Worm (Caenorhabditis elegans) whole organism, L2 larva: Measurements from ENCODE around the gene fzy-1.

Experiments
- C34F6.9 ChIP-seq: fragments of 150-350 bp; optimal IDR thresholded peaks from 2 replicates; lab custom pipeline; 2014; ENCODE audit warnings: missing biosample characterization, missing genetic modification characterization
- R02D3.7 ChIP-seq: fragments of 150-350 bp; optimal IDR thresholded peaks from 2 replicates; lab custom pipeline; 2014; ENCODE audit warnings: missing biosample characterization, missing genetic modification characterization
- ZK546.5 ChIP-seq: sonication (generic microtip); optimal IDR thresholded peaks from 2 replicates; lab custom pipeline; 2017; ENCODE audit warnings: missing biosample characterization, missing genetic modification characterization
- ama-1 ChIP-seq: fragments of 150-350 bp; optimal IDR thresholded peaks from 2 replicates; lab custom pipeline; 2018; ENCODE audit warnings: inconsistent platforms
- blmp-1 ChIP-seq: sonication (generic microtip); optimal IDR thresholded peaks from 2 replicates; lab custom pipeline; 2017; ENCODE audit warnings: missing genetic modification characterization, mild to moderate bottlenecking, missing compliant biosample characterization, antibody characterized with exemption, moderate library complexity; ENCODE audit not compliant: insufficient read depth
- crh-2 ChIP-seq: sonication (generic microtip); optimal IDR thresholded peaks from 2 replicates; lab custom pipeline; 2017; ENCODE audit warnings: missing biosample characterization, missing genetic modification characterization
- dmd-4 ChIP-seq: sonication (generic microtip); optimal IDR thresholded peaks from 2 replicates; lab custom pipeline; 2017; ENCODE audit warnings: missing biosample characterization, missing genetic modification characterization
- elt-1 ChIP-seq: fragments of 150-350 bp; optimal IDR thresholded peaks from 2 replicates; lab custom pipeline; 2014; ENCODE audit warnings: missing biosample characterization, missing genetic modification characterization
- fos-1 ChIP-seq: fragments of 150-350 bp; optimal IDR thresholded peaks from 2 replicates; lab custom pipeline; 2014; ENCODE audit warnings: missing biosample characterization, missing genetic modification characterization
- gmeb-1 ChIP-seq: fragments of 150-350 bp; optimal IDR thresholded peaks from 2 replicates; lab custom pipeline; 2014; ENCODE audit warnings: missing biosample characterization, missing genetic modification characterization
- lsy-2 ChIP-seq, 2 experiments: fragments of 150-350 bp in 1 of 2; sonication (generic microtip) in 1 of 2; optimal IDR thresholded peaks; 2 replicates each; lab custom pipeline; 2014 to 2017; ENCODE audit warnings: missing biosample characterization in 2 of 2, missing genetic modification characterization in 2 of 2
- mbf-1 ChIP-seq: sonication (generic microtip); optimal IDR thresholded peaks from 2 replicates; lab custom pipeline; 2017; ENCODE audit warnings: missing biosample characterization, missing genetic modification characterization
- nhr-10 ChIP-seq: sonication (generic microtip); optimal IDR thresholded peaks from 2 replicates; lab custom pipeline; 2017; ENCODE audit warnings: missing biosample characterization, missing genetic modification characterization
- nhr-11 ChIP-seq: fragments of 150-350 bp; optimal IDR thresholded peaks from 2 replicates; lab custom pipeline; 2014; ENCODE audit warnings: missing biosample characterization, missing genetic modification characterization
- nhr-12 ChIP-seq: fragments of 150-350 bp; optimal IDR thresholded peaks from 2 replicates; lab custom pipeline; 2014; ENCODE audit warnings: missing biosample characterization, missing genetic modification characterization
- nhr-129 ChIP-seq: fragments of 150-350 bp; optimal IDR thresholded peaks from 2 replicates; lab custom pipeline; 2014; ENCODE audit warnings: missing biosample characterization, missing genetic modification characterization
- nhr-23 ChIP-seq: fragments of 150-350 bp; optimal IDR thresholded peaks from 2 replicates; lab custom pipeline; 2014; ENCODE audit warnings: missing biosample characterization, missing genetic modification reagents, missing genetic modification characterization
- nhr-237 ChIP-seq: fragments of 150-350 bp; optimal IDR thresholded peaks from 2 replicates; lab custom pipeline; 2014; ENCODE audit warnings: missing biosample characterization, missing genetic modification characterization
- nhr-25 ChIP-seq: fragments of 150-350 bp; sonication (generic microtip); optimal IDR thresholded peaks from 3 replicates; lab custom pipeline; 2014; ENCODE audit warnings: missing biosample characterization, missing genetic modification characterization
- nhr-6 ChIP-seq: fragments of 150-350 bp; optimal IDR thresholded peaks from 2 replicates; lab custom pipeline; 2014; ENCODE audit warnings: missing biosample characterization, missing genetic modification characterization
- nhr-77 ChIP-seq: fragments of 150-350 bp; optimal IDR thresholded peaks from 2 replicates; lab custom pipeline; 2014; ENCODE audit warnings: missing biosample characterization, missing genetic modification characterization
- skn-1 ChIP-seq: sonication (generic microtip); optimal IDR thresholded peaks from 2 replicates; lab custom pipeline; 2017; ENCODE audit warnings: missing biosample characterization, missing genetic modification characterization
- sma-9 ChIP-seq, 2 experiments: fragments of 150-350 bp in 1 of 2; sonication (generic microtip) in 1 of 2; optimal IDR thresholded peaks; 2 replicates each; lab custom pipeline; 2014 to 2016; ENCODE audit warnings: missing genetic modification characterization in 2 of 2, mild to moderate bottlenecking in 1 of 2, missing biosample characterization in 1 of 2, missing compliant biosample characterization in 1 of 2, missing genetic modification reagents in 1 of 2, moderate library complexity in 1 of 2
- snpc-4 ChIP-seq: fragments of 150-350 bp; optimal IDR thresholded peaks from 2 replicates; lab custom pipeline; 2014; ENCODE audit warnings: missing biosample characterization, missing genetic modification characterization
- unc-39 ChIP-seq: fragments of 150-350 bp; optimal IDR thresholded peaks from 2 replicates; lab custom pipeline; 2014; ENCODE audit warnings: missing biosample characterization, missing genetic modification characterization
- unc-55 ChIP-seq: fragments of 150-350 bp; sonication (generic microtip); optimal IDR thresholded peaks from 3 replicates; lab custom pipeline; 2014; ENCODE audit warnings: missing biosample characterization, missing genetic modification reagents, missing genetic modification characterization
- ztf-11 ChIP-seq: sonication (generic microtip); optimal IDR thresholded peaks from 2 replicates; lab custom pipeline; 2017; ENCODE audit warnings: missing biosample characterization, missing genetic modification characterization
- ztf-4 ChIP-seq: fragments of 150-350 bp; optimal IDR thresholded peaks from 2 replicates; lab custom pipeline; 2014; ENCODE audit warnings: missing biosample characterization, missing genetic modification characterization

Gene fzy-1

DNA sequence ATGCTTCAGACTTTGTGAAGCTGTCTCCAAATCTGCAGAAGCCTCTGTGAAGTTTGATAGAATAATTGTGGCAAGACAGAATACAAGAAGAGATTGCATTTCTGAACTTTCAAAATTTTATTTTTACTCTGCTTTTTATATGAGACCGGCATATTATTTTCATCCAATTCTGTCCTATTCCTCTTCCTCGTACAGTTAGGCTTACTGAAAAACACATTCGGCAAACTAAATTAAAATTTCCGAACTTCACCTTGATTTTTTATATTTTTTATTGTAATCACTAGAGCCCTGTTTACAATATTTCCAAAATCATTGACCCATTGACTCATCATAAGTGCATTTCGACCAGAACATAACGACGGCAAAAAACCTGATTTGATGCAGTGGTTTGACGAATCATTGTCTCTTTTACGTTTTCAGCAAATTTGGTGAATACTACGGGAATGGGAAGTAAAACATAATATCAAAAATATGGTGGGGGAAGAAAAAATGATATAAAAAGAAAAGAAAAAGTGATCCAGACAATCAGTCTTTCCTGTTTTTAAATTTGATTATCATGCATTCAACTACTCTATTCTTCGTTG is 2.3 kb upstream of the fzy-1 start, which contains the start of the genes suex-1 and F12A10.9:
Gene suex-1, minus strand, starts transcription at position 101 of the 584 bp plus-strand sequence.
Gene F12A10.9, plus strand, starts transcription at position 534 of the 584 bp plus-strand sequence.
- no peak for TF ChIP-seq nhr-237 (tag; lab: Kevin White, UChicago)
- TF ChIP-seq, all 48 proteins: peak for 0

DNA sequence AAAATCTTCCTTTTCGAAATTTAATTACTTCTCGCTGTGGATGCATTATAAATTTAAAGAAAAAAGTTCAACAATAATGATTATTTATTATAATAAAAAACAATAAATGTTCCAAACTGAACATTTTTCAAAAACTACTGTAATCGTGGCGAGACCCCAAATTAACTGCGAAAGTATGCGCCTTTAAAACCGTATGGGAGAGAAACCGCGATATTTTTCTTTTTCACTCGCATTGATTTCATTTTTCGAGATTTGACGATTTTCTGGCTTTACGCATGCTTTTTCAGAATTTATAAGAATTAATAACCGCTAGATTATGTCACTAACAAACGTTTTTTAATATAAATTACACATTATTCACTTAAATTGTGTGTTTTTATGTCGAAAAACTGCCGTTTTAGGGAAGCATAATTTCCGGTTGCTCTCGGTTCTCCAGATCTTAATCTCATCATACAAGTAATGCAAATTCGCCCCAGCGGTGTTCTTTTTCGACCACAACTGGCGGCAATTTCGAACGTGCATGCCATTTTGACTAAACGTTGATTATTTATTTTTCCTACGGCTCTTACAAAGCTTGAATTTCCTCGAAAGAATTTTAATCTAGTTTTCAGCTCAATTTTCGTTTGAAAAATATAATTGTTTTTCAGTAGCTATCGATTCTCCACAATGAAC is 552 bp downstream of the fzy-1 start, which contains the start of gene F12A10.8:
Gene F12A10.8, minus strand, starts transcription at position 79 of the 672 bp plus-strand sequence.
- TF ChIP-seq nhr-12 (tag; lab: Kevin White, UChicago) (no peak), nhr-129 (peak; percentile 35), skn-1 (tag; lab: Kevin White, UChicago) (no peak), lsy-2 (tag; optimal IDR thresholded peaks at IDR 0.05; lab: Kevin White, UChicago) (peak in 1 of 2 experiments; percentile 49), gmeb-1 (tag; lab: Kevin White, UChicago) (peak; percentile 70), C34F6.9 (peak; percentile 33)

DNA sequence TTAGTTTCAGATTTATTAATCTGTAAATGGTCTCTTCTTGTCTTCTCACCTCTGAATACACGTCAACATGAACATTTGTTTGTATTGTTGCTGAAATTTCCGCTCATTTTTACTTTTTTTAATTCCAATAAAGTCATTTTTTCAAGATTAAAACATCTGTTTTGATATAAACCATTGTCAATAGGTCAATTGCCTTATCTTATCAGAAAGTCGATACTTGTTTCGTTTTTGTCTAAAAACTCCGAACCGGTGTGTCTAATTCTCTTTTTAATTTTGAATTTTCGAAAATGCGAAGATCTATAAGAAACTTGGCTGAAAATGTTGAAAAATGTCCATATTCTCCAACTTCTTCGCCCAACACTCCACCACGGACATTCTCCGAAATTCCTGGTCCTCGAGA is 3.2 kb downstream of the fzy-1 start, which contains the start of gene cyp-44A1:
Gene cyp-44A1, plus strand, starts transcription at position 285 of the 400 bp plus-strand sequence.
- TF ChIP-seq nhr-77 (tag; lab: Kevin White, UChicago) (no peak), mbf-1 (tag; lab: Kevin White, UChicago) (no peak), nhr-237 (tag; lab: Kevin White, UChicago) (no peak), nhr-25 (tag; lab: Kevin White, UChicago) (no peak), nhr-6 (tag; lab: Kevin White, UChicago) (no peak), fos-1 (peak; percentile 2)

DNA sequence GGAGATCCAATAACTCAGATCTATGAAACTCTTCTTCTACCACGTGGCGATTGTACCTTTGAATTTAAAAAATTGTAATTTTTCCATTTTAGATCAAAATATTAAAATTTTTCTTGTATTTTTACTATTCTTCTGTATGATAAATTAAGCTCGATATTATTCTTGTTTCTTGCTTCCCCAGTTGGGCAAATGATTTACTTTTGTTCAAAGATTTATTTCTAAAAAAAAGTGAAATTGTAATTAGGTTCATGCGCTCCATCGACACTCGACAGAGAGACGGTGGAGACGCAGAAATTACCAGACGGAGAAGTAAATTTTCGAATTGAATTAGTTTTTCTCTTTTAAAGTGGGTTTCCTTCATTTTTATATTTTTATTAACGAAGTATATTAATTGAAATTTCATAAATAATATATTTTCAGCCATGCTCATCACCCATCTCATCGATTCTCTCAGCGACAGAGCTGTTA is 5.3 kb downstream of the fzy-1 start, which contains the start of gene npp-24:
Gene npp-24, plus strand, starts transcription at position 51 of the 468 bp plus-strand sequence.
- TF ChIP-seq nhr-12 (tag; lab: Kevin White, UChicago) (no peak), C34F6.9 (peak; percentile 10), unc-55 (GFP tag; lab: Kevin White, UChicago) (peak; percentile 13), blmp-1 (tag; lab: Kevin White, UChicago) (peak; percentile 49), ama-1 (no peak), ztf-11 (no peak), lsy-2 (tag; optimal IDR thresholded peaks at IDR 0.05; lab: Kevin White, UChicago) (peak in 1 of 2 experiments; percentile 38)

DNA sequence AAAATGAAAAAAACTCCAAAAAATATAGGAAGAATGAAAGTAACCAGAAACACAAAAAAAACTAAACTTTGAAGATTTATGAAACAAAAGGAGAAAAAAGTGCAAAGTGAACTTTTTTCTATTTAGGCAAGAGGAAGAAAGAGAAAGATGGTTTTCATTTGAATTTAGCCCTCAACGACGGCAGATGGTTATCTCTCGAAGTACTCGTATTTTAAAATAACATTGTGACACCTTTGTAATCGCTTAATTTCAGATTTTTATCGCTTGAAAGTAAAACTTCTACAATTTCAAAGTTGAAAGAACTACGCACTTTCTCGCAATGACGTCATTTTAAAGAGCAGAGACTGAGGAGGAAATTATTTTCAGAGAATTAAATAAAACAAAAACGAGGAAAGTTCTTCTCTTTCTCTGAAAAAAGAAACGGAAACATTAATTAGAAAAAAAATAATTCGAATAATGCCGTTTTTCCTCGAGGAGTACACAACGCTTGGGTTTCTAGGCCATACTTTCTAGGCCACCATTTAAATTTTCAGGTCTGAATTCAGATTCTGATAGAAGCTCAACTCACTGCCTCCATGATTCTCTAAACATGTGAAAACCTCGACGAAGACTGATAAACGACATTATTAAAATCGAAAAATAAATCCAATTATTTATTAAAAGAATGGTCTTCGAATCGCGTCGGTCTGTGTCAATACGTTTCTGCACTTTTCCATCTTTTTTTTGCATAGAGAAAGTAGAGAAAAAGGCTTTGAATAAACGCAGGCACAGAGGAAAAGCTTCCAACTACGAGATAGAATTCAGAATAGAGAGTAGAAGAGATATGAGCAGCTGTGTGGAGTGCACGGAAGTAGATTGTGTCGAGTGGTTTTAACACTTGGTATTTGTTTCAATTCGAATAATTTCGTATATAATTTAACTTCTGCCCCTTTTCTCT is 11.1 kb downstream of the fzy-1 start:
- TF ChIP-seq elt-1 (tag; lab: Kevin White, UChicago), result no peak
- TF ChIP-seq nhr-77 (tag; lab: Kevin White, UChicago), result no peak
- peak in 1 of 2 experiments; percentile 56 for TF ChIP-seq lsy-2 (tag; optimal IDR thresholded peaks at IDR 0.05; lab: Kevin White, UChicago)
- no peak for TF ChIP-seq ZK546.5 (tag; lab: Kevin White, UChicago)
- TF ChIP-seq blmp-1 (tag; lab: Kevin White, UChicago), result peak; percentile 13
- TF ChIP-seq nhr-129, result peak; percentile 44
- TF ChIP-seq unc-55 (GFP tag; lab: Kevin White, UChicago), result peak; percentile 44
- TF ChIP-seq nhr-12 (tag; lab: Kevin White, UChicago), result no peak
- TF ChIP-seq snpc-4 (tag; lab: Kevin White, UChicago), result no peak
- no peak for TF ChIP-seq crh-2
- TF ChIP-seq nhr-11 (tag; lab: Kevin White, UChicago), result no peak
- TF ChIP-seq nhr-10 (tag; lab: Kevin White, UChicago), result no peak
- TF ChIP-seq C34F6.9, result peak; percentile 83
- TF ChIP-seq sma-9 (GFP tag; optimal IDR thresholded peaks at IDR 0.05; lab: Kevin White, UChicago), result no peak
- TF ChIP-seq sma-9 (tag; optimal IDR thresholded peaks at IDR 0.05; lab: Kevin White, UChicago), result no peak
- TF ChIP-seq R02D3.7 (tag; lab: Kevin White, UChicago), result no peak
- no peak for TF ChIP-seq nhr-23
- no peak for TF ChIP-seq unc-39
- TF ChIP-seq ztf-11, result no peak
- no peak for TF ChIP-seq dmd-4 (tag; lab: Kevin White, UChicago)
- TF ChIP-seq mbf-1 (tag; lab: Kevin White, UChicago), result no peak
- TF ChIP-seq ztf-4 (tag; lab: Kevin White, UChicago), result no peak
- TF ChIP-seq gmeb-1 (tag; lab: Kevin White, UChicago), result no peak
- TF ChIP-seq, all 48 proteins: peak for 5
